Fruit fly (Drosophila melanogaster) whole organism: ENCODE results near the gene Nplp3.

Experiments used
- Dll ChIP-seq: fragments of >200 bp; optimal IDR thresholded peaks from 2 replicates; lab custom pipeline; 2017
- EcR ChIP-seq, 2 experiments: fragments of >200 bp; optimal IDR thresholded peaks; 2 replicates each; lab custom pipeline; 2017; ENCODE audit warnings: missing biosample characterization in 2 of 2, missing genetic modification characterization in 2 of 2, missing genetic modification reagents in 2 of 2
- pan ChIP-seq: fragments of >200 bp; optimal IDR thresholded peaks from 2 replicates; lab custom pipeline; 2017
- usp ChIP-seq: fragments of >200 bp; optimal IDR thresholded peaks from 2 replicates; lab custom pipeline; 2017; ENCODE audit warnings: missing biosample characterization, missing genetic modification characterization, mixed read lengths

DNA sequence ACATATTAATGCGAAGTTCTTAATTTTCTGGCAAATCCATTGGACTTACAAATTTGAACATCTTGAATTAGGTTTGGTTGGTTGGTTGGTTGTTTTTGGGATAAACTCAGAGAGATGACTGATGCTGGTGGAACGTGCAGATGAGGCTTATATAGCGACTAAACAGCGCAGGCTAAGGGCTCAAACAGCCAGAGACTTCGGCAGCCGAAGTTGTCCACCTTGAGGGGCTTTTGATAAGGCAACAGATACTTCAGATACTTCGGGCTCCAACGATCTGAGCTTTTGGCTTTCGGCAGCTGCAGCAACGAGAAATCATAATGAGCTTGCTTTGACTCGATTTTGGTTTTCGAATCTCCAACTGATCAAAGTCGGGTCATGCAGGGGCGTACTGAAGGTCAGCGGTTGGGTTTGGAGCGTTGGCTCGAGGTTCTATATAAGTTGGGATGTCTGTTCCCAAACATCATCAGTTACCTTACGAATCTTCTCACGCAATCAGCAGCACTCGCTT lies 1.6 kb downstream of the Nplp3 start, which contains the start of the genes CG13041 and CG13060:
- no peak for TF ChIP-seq usp (GFP tag; lab: Kevin White, UChicago)
- no peak for TF ChIP-seq Dll (lab: Kevin White, UChicago)
- TF ChIP-seq EcR (GFP tag; optimal IDR thresholded peaks at IDR 0.05; lab: Kevin White, UChicago): no peak
- TF ChIP-seq pan (lab: Kevin White, UChicago): no peak
